Worm (Caenorhabditis elegans) whole organism, L4 larva: ENCODE data around the gene jamp-1.

Source experiments
- aha-1 ChIP-seq: fragments of 150-350 bp; peaks from one replicate; lab custom pipeline; 2014; ENCODE audit warnings: missing biosample characterization, missing genetic modification characterization
- ama-1 ChIP-seq: fragments of 150-350 bp; optimal IDR thresholded peaks from 2 replicates; lab custom pipeline; 2014; ENCODE audit warnings: inconsistent platforms, mixed read lengths

- no peak for TF ChIP-seq ama-1 (lab: Kevin White, UChicago)
- TF ChIP-seq aha-1 (tag; lab: Kevin White, UChicago): no peak
These were observed 20.5 kb downstream of the jamp-1 start for ce11 chrV:6030559-6030975.
